Worm (Caenorhabditis elegans) whole organism, dauer: ENCODE results near the gene K08H10.10.

Experiments
- unc-62 ChIP-seq: sonication (generic microtip); optimal IDR thresholded peaks from 2 replicates; lab custom pipeline; 2017; ENCODE audit warnings: missing biosample characterization, missing genetic modification reagents, missing genetic modification characterization

K08H10.10 gene

ce11 chrV:10019934-10020333, 19.1 kb downstream of the K08H10.10 start:
- TF ChIP-seq unc-62 (GFP tag; lab: Kevin White, UChicago) = no peak

- TF ChIP-seq unc-62 (GFP tag; lab: Kevin White, UChicago) = no peak
Observed at ce11 chrV:10023062-10023536, 22.2 kb downstream of the K08H10.10 start.

ce11 chrV:10030992-10031383, 30.1 kb downstream of the K08H10.10 start, which contains the start of gene acl-2:
acl-2 (minus strand) TSS chrV:10031092.
- TF ChIP-seq unc-62 (GFP tag; lab: Kevin White, UChicago) = no peak

- TF ChIP-seq unc-62 (GFP tag; lab: Kevin White, UChicago) = no peak
Observed at ce11 chrV:10031384-10032171, 30.7 kb downstream of the K08H10.10 start.

ce11 chrV:10035586-10035985, 34.7 kb downstream of the K08H10.10 start:
- TF ChIP-seq unc-62 (GFP tag; lab: Kevin White, UChicago) = no peak

- TF ChIP-seq unc-62 (GFP tag; lab: Kevin White, UChicago) = no peak
Observed at ce11 chrV:10036275-10036674, 35.4 kb downstream of the K08H10.10 start, which contains the start of gene T06E8.2. T06E8.2 (minus strand) TSS chrV:10036413.

ce11 chrV:10037040-10037439, 36.2 kb downstream of the K08H10.10 start, which contains the start of gene F57A8.1:
F57A8.1 (plus strand) TSS chrV:10037340.
- TF ChIP-seq unc-62 (GFP tag; lab: Kevin White, UChicago) = no peak

- TF ChIP-seq unc-62 (GFP tag; lab: Kevin White, UChicago) = no peak
Observed at ce11 chrV:10039837-10040236, 39.0 kb downstream of the K08H10.10 start.

ce11 chrV:10041484-10041883, 40.6 kb downstream of the K08H10.10 start:
- no peak for TF ChIP-seq unc-62 (GFP tag; lab: Kevin White, UChicago)

- TF ChIP-seq unc-62 (GFP tag; lab: Kevin White, UChicago) = no peak
Observed at ce11 chrV:10042254-10042653, 41.4 kb downstream of the K08H10.10 start.

ce11 chrV:10043234-10043796, 42.5 kb downstream of the K08H10.10 start, which contains the start of gene T06E8.8:
T06E8.8 (plus strand) TSS chrV:10043746.
- TF ChIP-seq unc-62 (GFP tag; lab: Kevin White, UChicago) = no peak

ce11 chrV:10044735-10045134, 43.9 kb downstream of the K08H10.10 start:
- no peak for TF ChIP-seq unc-62 (GFP tag; lab: Kevin White, UChicago)

ce11 chrV:10046503-10046902, 45.6 kb downstream of the K08H10.10 start:
- no peak for TF ChIP-seq unc-62 (GFP tag; lab: Kevin White, UChicago)

- TF ChIP-seq unc-62 (GFP tag; lab: Kevin White, UChicago) = no peak
Observed at ce11 chrV:10047189-10047588, 46.3 kb downstream of the K08H10.10 start.

- TF ChIP-seq unc-62 (GFP tag; lab: Kevin White, UChicago) = no peak
Observed at ce11 chrV:10051855-10052254, 51.0 kb downstream of the K08H10.10 start, which contains the start of gene str-118. str-118 (plus strand) TSS chrV:10052155.
